Fruit fly (Drosophila melanogaster): ENCODE measurements around the gene CG12479.

DNA sequence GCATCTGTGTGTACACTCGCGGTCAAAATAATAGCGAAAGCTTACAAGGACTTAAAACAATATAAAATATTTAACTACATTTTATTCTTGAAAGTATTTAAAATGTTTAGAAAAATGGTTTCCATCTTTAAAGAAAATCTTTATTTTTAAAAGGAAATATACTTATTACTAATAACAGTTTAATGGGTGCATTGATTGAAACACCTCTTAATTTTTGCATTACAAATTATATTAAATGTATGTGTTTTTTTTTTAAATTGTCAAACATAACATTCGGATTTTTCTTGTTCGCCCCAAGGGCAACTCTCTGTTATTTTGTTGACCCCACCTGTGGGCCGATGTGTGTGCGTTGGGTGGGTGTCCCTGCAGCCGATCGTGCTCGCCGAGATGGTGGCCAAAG, 1.9 kb upstream of the CG12479 start:
- TF ChIP-seq CG8478 (optimal IDR thresholded peaks at IDR 0.05) (no peak), EcR (GFP tag; optimal IDR thresholded peaks at IDR 0.05) (no peak), pan (optimal IDR thresholded peaks at IDR 0.05) (no peak), psq (optimal IDR thresholded peaks at IDR 0.05) (no peak), usp (GFP tag; optimal IDR thresholded peaks at IDR 0.05) (no peak), Dll (optimal IDR thresholded peaks at IDR 0.05) (no peak)

All from whole organism.